Worm (Caenorhabditis elegans): ENCODE measurements around the gene idpp-11.

idpp-11 gene

DNA sequence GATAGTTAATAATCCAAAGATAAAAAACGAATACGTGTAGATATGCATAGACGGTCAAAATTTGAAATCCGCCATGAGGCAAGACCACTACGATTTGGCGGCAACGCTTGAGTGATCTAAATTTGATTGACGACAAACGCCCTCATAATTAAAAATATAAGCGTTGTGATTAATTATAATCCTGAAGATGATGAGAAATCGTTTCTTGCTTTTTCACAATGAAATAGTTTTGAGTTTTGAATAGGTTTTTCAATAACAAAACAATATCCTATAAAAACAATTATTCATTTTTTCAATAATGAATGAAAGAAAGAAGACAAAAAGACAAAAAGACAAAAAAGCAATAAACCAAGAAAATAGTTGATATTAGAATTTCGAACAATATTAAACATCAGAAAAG lies 5.1 kb downstream of the idpp-11 start, which contains the start of gene C54D2.6:
C54D2.6 (minus strand) TSS at position 101 of the 400 bp plus-strand sequence.
- TF ChIP-seq unc-30 (tag; optimal IDR thresholded peaks at IDR 0.05) (no peak), skn-1 (tag; optimal IDR thresholded peaks at IDR 0.05) (no peak), nhr-90 (tag; optimal IDR thresholded peaks at IDR 0.05; ENCODE audit: poor library complexity) (no peak), vab-15 (tag; optimal IDR thresholded peaks at IDR 0.05) (no peak), nhr-28 (tag; optimal IDR thresholded peaks at IDR 0.05) (no peak), hlh-17 (GFP tag; optimal IDR thresholded peaks at IDR 0.05; ENCODE audit: borderline replicate concordance) (no peak), unc-130 (tag; optimal IDR thresholded peaks at IDR 0.05) (no peak), xbp-1 (tag; optimal IDR thresholded peaks at IDR 0.05) (no peak), pqm-1 (tag; optimal IDR thresholded peaks at IDR 0.05) (no peak), lin-13 (GFP tag; optimal IDR thresholded peaks at IDR 0.05) (no peak), lin-35 (GFP tag; optimal IDR thresholded peaks at IDR 0.05) (no peak), jun-1 (tag; optimal IDR thresholded peaks at IDR 0.05) (no peak), ama-1 (optimal IDR thresholded peaks at IDR 0.05) (no peak), nhr-71 (tag; optimal IDR thresholded peaks at IDR 0.05) (no peak), nhr-85 (tag) (no peak), ceh-82 (tag; optimal IDR thresholded peaks at IDR 0.05) (no peak), nhr-237 (tag; optimal IDR thresholded peaks at IDR 0.05) (no peak), elt-3 (tag; optimal IDR thresholded peaks at IDR 0.05) (no peak)

DNA sequence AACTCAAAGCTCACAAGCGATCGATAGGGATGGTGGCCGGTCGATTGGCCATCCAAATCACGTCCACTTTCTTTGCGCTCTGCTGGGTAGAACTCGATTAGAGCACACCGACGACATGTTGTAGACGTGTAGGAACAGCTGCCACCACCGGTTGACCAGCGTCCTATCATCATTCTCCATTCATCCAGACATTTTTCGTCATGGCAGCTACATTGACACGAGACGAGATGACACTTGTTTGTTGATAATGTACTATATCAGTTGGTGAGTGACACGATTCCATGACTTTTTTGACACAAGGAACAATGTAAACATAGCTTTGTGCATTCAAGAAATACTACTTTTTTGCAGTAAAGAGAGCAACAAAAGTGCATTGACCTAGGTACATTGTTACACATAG lies 24.2 kb downstream of the idpp-11 start:
- TF ChIP-seq nhr-12 (tag; optimal IDR thresholded peaks at IDR 0.05) (no peak), snpc-4 (tag; optimal IDR thresholded peaks at IDR 0.05) (no peak), unc-62 (GFP tag; optimal IDR thresholded peaks at IDR 0.05) (no peak), fos-1 (tag; optimal IDR thresholded peaks at IDR 0.05) (no peak), sptf-1 (tag; optimal IDR thresholded peaks at IDR 0.05) (no peak), nhr-71 (tag; optimal IDR thresholded peaks at IDR 0.05) (peak; percentile 50), zag-1 (tag; optimal IDR thresholded peaks at IDR 0.05) (no peak), dsc-1 (tag; optimal IDR thresholded peaks at IDR 0.05) (no peak), Y116A8C.19 (tag; optimal IDR thresholded peaks at IDR 0.05; ENCODE audit: borderline replicate concordance) (no peak), C04F5.9 (tag; optimal IDR thresholded peaks at IDR 0.05) (no peak), nhr-19 (GFP tag; conservative IDR thresholded peaks at IDR 0.05) (0 out of 2 replicates have a peak, but pooled peaks have one; percentile 23), vab-15 (tag; optimal IDR thresholded peaks at IDR 0.05) (no peak), nhr-77 (tag; optimal IDR thresholded peaks at IDR 0.05) (no peak), rnt-1 (tag; optimal IDR thresholded peaks at IDR 0.05) (peak; percentile 49), pax-3 (tag; optimal IDR thresholded peaks at IDR 0.05) (no peak), dpl-1 (GFP tag; optimal IDR thresholded peaks at IDR 0.05) (no peak), C34B4.2 (tag; optimal IDR thresholded peaks at IDR 0.05) (no peak), unc-130 (tag; optimal IDR thresholded peaks at IDR 0.05) (no peak), nhr-47 (tag; optimal IDR thresholded peaks at IDR 0.05) (no peak), lin-14 (GFP tag; optimal IDR thresholded peaks at IDR 0.05) (peak; percentile 70), efl-1 (optimal IDR thresholded peaks at IDR 0.05) (no peak), efl-1 (GFP tag; optimal IDR thresholded peaks at IDR 0.05 in 1 of 2) (peak in 1 of 2 experiments; percentile 39)

ce11 chrX:7867307-7867706 lies 25.0 kb downstream of the idpp-11 start:
- TF ChIP-seq skn-1 (tag; optimal IDR thresholded peaks at IDR 0.05) (no peak), grh-1 (GFP tag; IDR thresholded peaks at IDR 0.05) (no peak), efl-1 (optimal IDR thresholded peaks at IDR 0.05) (no peak), efl-1 (GFP tag; optimal IDR thresholded peaks at IDR 0.05 in 1 of 2) (no peak), hlh-4 (tag; optimal IDR thresholded peaks at IDR 0.05) (no peak), C34B4.2 (tag; optimal IDR thresholded peaks at IDR 0.05) (no peak), jun-1 (tag; optimal IDR thresholded peaks at IDR 0.05) (no peak), fos-1 (tag; optimal IDR thresholded peaks at IDR 0.05) (no peak), elt-3 (tag; optimal IDR thresholded peaks at IDR 0.05) (no peak)
